Worm (Caenorhabditis elegans) whole organism, late embryonic: Measurements from ENCODE around the gene cee-1.

Experiments
- C08G9.2 ChIP-seq: sonication (generic microtip); optimal IDR thresholded peaks from 2 replicates; lab custom pipeline; 2016; ENCODE audit warnings: mild to moderate bottlenecking, missing genetic modification characterization, moderate library complexity, missing compliant biosample characterization
- ama-1 ChIP-seq: fragments of 150-350 bp; optimal IDR thresholded peaks from 2 replicates; lab custom pipeline; 2014
- ceh-30 ChIP-seq: fragments of 150-350 bp; optimal IDR thresholded peaks from 2 replicates; lab custom pipeline; 2014; ENCODE audit warnings: missing biosample characterization, missing genetic modification characterization
- dve-1 ChIP-seq: sonication (generic microtip); optimal IDR thresholded peaks from 2 replicates; lab custom pipeline; 2017; ENCODE audit warnings: antibody characterized with exemption, mild to moderate bottlenecking, missing genetic modification characterization, missing compliant biosample characterization
- pha-4 ChIP-seq: fragments of 150-350 bp; optimal IDR thresholded peaks from 2 replicates; lab custom pipeline; 2018; ENCODE audit warnings: missing biosample characterization, missing genetic modification reagents, missing genetic modification characterization

- TF ChIP-seq ama-1 (lab: Kevin White, UChicago) (no peak), C08G9.2 (no peak), pha-4 (tag; lab: Kevin White, UChicago) (no peak), dve-1 (no peak), ceh-30 (tag; lab: Kevin White, UChicago) (no peak)
Measured at ce11 chrIII:4909938-4910337, 2.6 kb upstream of the cee-1 start, which contains the start of gene F26F4.12.
